Fruit fly (Drosophila melanogaster): ENCODE results near the gene Gba1b.

Gba1b gene

dm6 chr3R:23713901-23714300, 9.3 kb downstream of the Gba1b start (continued):
- TF ChIP-seq pho (GFP tag; optimal IDR thresholded peaks at IDR 0.05) = no peak
- no peak for TF ChIP-seq her (GFP tag; optimal IDR thresholded peaks at IDR 0.05)
- peak; percentile 31 for TF ChIP-seq twi (tag; optimal IDR thresholded peaks at IDR 0.05)
- TF ChIP-seq chif (GFP tag; optimal IDR thresholded peaks at IDR 0.05) = peak; percentile 75 to 80
- TF ChIP-seq CG12104 (GFP tag; optimal IDR thresholded peaks at IDR 0.05) = no peak
- TF ChIP-seq klu (GFP tag; IDR thresholded peaks at IDR 0.05) = peak; percentile 37; the same call in 1 of the 2 replicates
- peak; percentile 39; the same call in 1 of the 3 replicates for TF ChIP-seq CG11695 (GFP tag; IDR thresholded peaks at IDR 0.05)
- peak; percentile 41 for TF ChIP-seq gcm (GFP tag; optimal IDR thresholded peaks at IDR 0.05)
- peak; percentile 82 for TF ChIP-seq unpg (GFP tag; optimal IDR thresholded peaks at IDR 0.05)
- TF ChIP-seq Nf-YB (GFP tag; optimal IDR thresholded peaks at IDR 0.05) = no peak
- no peak for TF ChIP-seq CG8359 (GFP tag; optimal IDR thresholded peaks at IDR 0.05; ENCODE audit: borderline replicate concordance)
- TF ChIP-seq CG17568 (GFP tag; optimal IDR thresholded peaks at IDR 0.05) = peak; percentile 42
- TF ChIP-seq slp2 (GFP tag; optimal IDR thresholded peaks at IDR 0.05) = peak; percentile 44
- TF ChIP-seq NC2α (GFP tag; optimal IDR thresholded peaks at IDR 0.05) = no peak
- peak; percentile 34 for TF ChIP-seq CG18476 (GFP tag; optimal IDR thresholded peaks at IDR 0.05)
- no peak for TF ChIP-seq CG3281 (GFP tag; optimal IDR thresholded peaks at IDR 0.05)
- peak; percentile 31 for TF ChIP-seq CG8924 (tag; optimal IDR thresholded peaks at IDR 0.05)
- TF ChIP-seq psq (GFP tag; optimal IDR thresholded peaks at IDR 0.05) = no peak
- peak; percentile 47 for TF ChIP-seq CG8944 (GFP tag; optimal IDR thresholded peaks at IDR 0.05)
- TF ChIP-seq CG17359 (tag; optimal IDR thresholded peaks at IDR 0.05) = peak; percentile 70
- peak; percentile 97 for TF ChIP-seq sens (GFP tag)
- no peak for TF ChIP-seq pita (GFP tag; optimal IDR thresholded peaks at IDR 0.05)
- no peak for TF ChIP-seq Adf1 (GFP tag; IDR thresholded peaks at IDR 0.05)
- peak; percentile 63 for TF ChIP-seq CG7839 (tag; optimal IDR thresholded peaks at IDR 0.05)
- TF ChIP-seq tx (GFP tag; optimal IDR thresholded peaks at IDR 0.05) = no peak
- no peak for TF ChIP-seq Dbx (GFP tag; IDR thresholded peaks at IDR 0.05)
- TF ChIP-seq Sry-β (GFP tag; optimal IDR thresholded peaks at IDR 0.05) = no peak
- no peak for TF ChIP-seq CG6791 (GFP tag; IDR thresholded peaks at IDR 0.05; ENCODE audit: partially characterized antibody)
- peak; percentile 64 for TF ChIP-seq CG1602 (GFP tag; optimal IDR thresholded peaks at IDR 0.05)
- no peak for TF ChIP-seq CG11093 (GFP tag; IDR thresholded peaks at IDR 0.05)
- TF ChIP-seq Hey (tag; optimal IDR thresholded peaks at IDR 0.05) = no peak
- TF ChIP-seq nerfin-2 (GFP tag; IDR thresholded peaks at IDR 0.05; ENCODE audit: partially characterized antibody) = no peak
- TF ChIP-seq CG1832 (GFP tag; optimal IDR thresholded peaks at IDR 0.05) = no peak
- TF ChIP-seq CG2712 (tag; optimal IDR thresholded peaks at IDR 0.05) = peak; percentile 62
- TF ChIP-seq Hsf (GFP tag; optimal IDR thresholded peaks at IDR 0.05) = peak; percentile 57
- peak; percentile 65 for TF ChIP-seq pum (GFP tag; optimal IDR thresholded peaks at IDR 0.05)
- TF ChIP-seq Dad (GFP tag; optimal IDR thresholded peaks at IDR 0.05) = peak; percentile 51
- TF ChIP-seq CG12236 (GFP tag; optimal IDR thresholded peaks at IDR 0.05) = no peak
- peak; percentile 69 for TF ChIP-seq tgo (GFP tag; IDR thresholded peaks at IDR 0.05)
- peak; percentile 54 for TF ChIP-seq Oaz (GFP tag; IDR thresholded peaks at IDR 0.05)
- peak; percentile 39 for TF ChIP-seq CG4424 (GFP tag; optimal IDR thresholded peaks at IDR 0.05)
- TF ChIP-seq kah (GFP tag; optimal IDR thresholded peaks at IDR 0.05) = peak; percentile 38
- no peak for TF ChIP-seq TFAM (GFP tag; optimal IDR thresholded peaks at IDR 0.05)
- TF ChIP-seq slbo (GFP tag; IDR thresholded peaks at IDR 0.05) = peak; percentile 65
- peak; percentile 68 for TF ChIP-seq CG14710 (tag; optimal IDR thresholded peaks at IDR 0.05)
- TF ChIP-seq sd (tag; optimal IDR thresholded peaks at IDR 0.05) = peak; percentile 14
- peak; percentile 82 for TF ChIP-seq nau (GFP tag; optimal IDR thresholded peaks at IDR 0.05)
- 0 out of 3 replicates have a peak, but pooled peaks have one; percentile 32 for TF ChIP-seq CG17361 (GFP tag; IDR thresholded peaks at IDR 0.05)
- TF ChIP-seq mam (GFP tag; optimal IDR thresholded peaks at IDR 0.05) = peak; percentile 20
- TF ChIP-seq hb (GFP tag; IDR thresholded peaks at IDR 0.05; ENCODE audit: partially characterized antibody) = no peak
- TF ChIP-seq Eip74EF (GFP tag; optimal IDR thresholded peaks at IDR 0.05) = peak in 1 of 2 experiments; percentile 48
